Fruit fly (Drosophila melanogaster) whole organism: Measurements from ENCODE around the gene Myo28B1.

Source experiments
- CG8478 ChIP-seq: fragments of >200 bp; optimal IDR thresholded peaks from 2 replicates; lab custom pipeline; 2018; ENCODE audit warnings: inconsistent platforms
- Dll ChIP-seq: fragments of >200 bp; optimal IDR thresholded peaks from 2 replicates; lab custom pipeline; 2017
- pan ChIP-seq: fragments of >200 bp; optimal IDR thresholded peaks from 2 replicates; lab custom pipeline; 2017
- psq ChIP-seq: fragments of >200 bp; optimal IDR thresholded peaks from 2 replicates; lab custom pipeline; 2017

- no peak for TF ChIP-seq pan (lab: Kevin White, UChicago)
- no peak for TF ChIP-seq CG8478
- TF ChIP-seq psq = no peak
- no peak for TF ChIP-seq Dll (lab: Kevin White, UChicago)
These were observed 44.7 kb downstream of the Myo28B1 start, which contains the start of gene Ntl for dm6 chr2L:7710580-7710979.
